Fruit fly (Drosophila melanogaster) whole organism, wandering third instar larva: ENCODE measurements around the gene dmt.

ENCODE experiments used
- Abd-B ChIP-seq: fragments of >200 bp; optimal IDR thresholded peaks from 2 replicates; lab custom pipeline; 2017; ENCODE audit warnings: missing biosample characterization, missing genetic modification characterization
- GATAd ChIP-seq: sonication (Bioruptor generic); optimal IDR thresholded peaks from 2 replicates; lab custom pipeline; 2016; ENCODE audit warnings: missing biosample characterization, missing genetic modification characterization
- Hnf4 ChIP-seq: fragments of 200-800 bp; sonication (Bioruptor generic); optimal IDR thresholded peaks from 2 replicates; lab custom pipeline; 2016; ENCODE audit warnings: missing biosample characterization, mild to moderate bottlenecking, missing genetic modification characterization
- Myc ChIP-seq: fragments of >200 bp; optimal IDR thresholded peaks from 2 replicates; lab custom pipeline; 2017
- OdsH ChIP-seq: fragments of 200-800 bp; sonication (Bioruptor generic); optimal IDR thresholded peaks from 2 replicates; lab custom pipeline; 2016; ENCODE audit warnings: missing biosample characterization, mild to moderate bottlenecking, missing genetic modification characterization
- Vsx2 ChIP-seq: fragments of 200-300, 225-300 bp; sonication (Bioruptor generic); optimal IDR thresholded peaks from 2 replicates; lab custom pipeline; 2018; ENCODE audit warnings: missing biosample characterization, missing genetic modification characterization; ENCODE audit not compliant: partially characterized antibody
- br ChIP-seq: fragments of 200-800 bp; sonication (Bioruptor generic); optimal IDR thresholded peaks from 2 replicates; lab custom pipeline; 2016; ENCODE audit warnings: missing biosample characterization, missing genetic modification characterization
- dsf ChIP-seq: sonication (Bioruptor generic); optimal IDR thresholded peaks from 2 replicates; lab custom pipeline; 2016; ENCODE audit warnings: missing biosample characterization, missing genetic modification characterization, borderline replicate concordance
- fru ChIP-seq: fragments of 200-800 bp; sonication (Bioruptor generic); optimal IDR thresholded peaks from 3 replicates; lab custom pipeline; 2016; ENCODE audit warnings: missing biosample characterization, mild to moderate bottlenecking, missing genetic modification characterization
- h ChIP-seq: fragments of 200-800 bp; sonication (Bioruptor generic); optimal IDR thresholded peaks from 3 replicates; lab custom pipeline; 2016; ENCODE audit warnings: missing biosample characterization, mild to moderate bottlenecking, missing genetic modification characterization
- lola ChIP-seq: fragments of >200 bp; optimal IDR thresholded peaks from 2 replicates; lab custom pipeline; 2017; ENCODE audit warnings: missing biosample characterization, missing genetic modification characterization
- usp ChIP-seq: fragments of >200 bp; optimal IDR thresholded peaks from 2 replicates; lab custom pipeline; 2017; ENCODE audit warnings: missing biosample characterization, missing genetic modification characterization

- no peak for TF ChIP-seq dsf (GFP tag; lab: Kevin White, UChicago)
- TF ChIP-seq GATAd: no peak
- TF ChIP-seq usp (GFP tag; lab: Kevin White, UChicago): no peak
- no peak for TF ChIP-seq Vsx2 (GFP tag; lab: Kevin White, UChicago)
- no peak for TF ChIP-seq fru (GFP tag; lab: Kevin White, UChicago)
- TF ChIP-seq Myc (lab: Kevin White, UChicago): no peak
- no peak for TF ChIP-seq lola (GFP tag; lab: Kevin White, UChicago)
- no peak for TF ChIP-seq h (GFP tag; lab: Kevin White, UChicago)
- no peak for TF ChIP-seq OdsH (GFP tag; lab: Kevin White, UChicago)
- TF ChIP-seq Abd-B (GFP tag; lab: Kevin White, UChicago): no peak
- no peak for TF ChIP-seq Hnf4 (GFP tag; lab: Kevin White, UChicago)
- no peak for TF ChIP-seq br (GFP tag; lab: Kevin White, UChicago)
Measured at dm6 chr3R:9739793-9740192, 28.9 kb downstream of the dmt start, which contains the start of gene side-VII.
